Worm (Caenorhabditis elegans): ENCODE results near the gene C42C1.3.
A peak's percentile ranks its signal among the peaks of the same experiment; 100 is the strongest.

C42C1.3 gene

ce11 chrIV:12287628-12288027 lies 17.3 kb upstream of the C42C1.3 start, which contains the start of gene erl-1:
erl-1 (plus strand) TSS chrIV:12287928.
- TF ChIP-seq saeg-2 (GFP tag; IDR thresholded peaks at IDR 0.05) (no peak), vab-7 (GFP tag; IDR thresholded peaks at IDR 0.05) (no peak), daf-19 (GFP tag; conservative IDR thresholded peaks at IDR 0.05) (no peak), Y48G9A.11 (GFP tag; IDR thresholded peaks at IDR 0.05) (no peak), sdz-12 (GFP tag; optimal IDR thresholded peaks at IDR 0.05) (no peak), D1046.2 (GFP tag; IDR thresholded peaks at IDR 0.05) (no peak), unc-39 (tag; optimal IDR thresholded peaks at IDR 0.05) (no peak), lin-13 (GFP tag; optimal IDR thresholded peaks at IDR 0.05) (no peak), ctbp-1 (GFP tag; IDR thresholded peaks at IDR 0.05) (no peak), mxl-3 (GFP tag; optimal IDR thresholded peaks at IDR 0.05) (no peak), lim-7 (GFP tag; IDR thresholded peaks at IDR 0.05) (no peak), dve-1 (tag; optimal IDR thresholded peaks at IDR 0.05; ENCODE audit: insufficient read depth) (no peak), unc-62 (GFP tag; optimal IDR thresholded peaks at IDR 0.05 in 1 of 2) (no peak), unc-62 (tag; optimal IDR thresholded peaks at IDR 0.05) (no peak), madf-5 (GFP tag; IDR thresholded peaks at IDR 0.05) (no peak), nhr-77 (tag; optimal IDR thresholded peaks at IDR 0.05) (no peak), gei-8 (GFP tag; optimal IDR thresholded peaks at IDR 0.05) (no peak), pha-4 (GFP tag; IDR thresholded peaks at IDR 0.05) (no peak), pha-4 (tag; optimal IDR thresholded peaks at IDR 0.05) (no peak), F49E8.2 (tag; optimal IDR thresholded peaks at IDR 0.05; ENCODE audit: borderline replicate concordance) (no peak)

- no peak for TF ChIP-seq ZK337.2 (GFP tag; IDR thresholded peaks at IDR 0.05)
- TF ChIP-seq unc-62 (GFP tag; optimal IDR thresholded peaks at IDR 0.05 in 1 of 2), result peak in 1 of 2 experiments; percentile 44
- no peak for TF ChIP-seq unc-62 (tag; optimal IDR thresholded peaks at IDR 0.05)
Measured at ce11 chrIV:12282873-12283272, 12.6 kb upstream of the C42C1.3 start, which contains the start of gene hpo-12. hpo-12 (plus strand) TSS chrIV:12283173.

- peak; percentile 7 for TF ChIP-seq dve-1 (tag; optimal IDR thresholded peaks at IDR 0.05; ENCODE audit: insufficient read depth)
- TF ChIP-seq vab-7 (GFP tag; IDR thresholded peaks at IDR 0.05), result no peak
- TF ChIP-seq ztf-7 (tag; optimal IDR thresholded peaks at IDR 0.05), result peak; percentile 73
- TF ChIP-seq ztf-11 (tag; optimal IDR thresholded peaks at IDR 0.05), result no peak
- TF ChIP-seq madf-5 (GFP tag; IDR thresholded peaks at IDR 0.05), result no peak
- TF ChIP-seq aly-2 (tag; optimal IDR thresholded peaks at IDR 0.05), result no peak
- peak; percentile 45 for TF ChIP-seq mes-2 (tag; optimal IDR thresholded peaks at IDR 0.05; ENCODE audit: poor library complexity, severe bottlenecking)
- peak in 1 of 2 experiments; percentile 73 for TF ChIP-seq lsy-2 (tag; optimal IDR thresholded peaks at IDR 0.05)
- peak; percentile 53 for TF ChIP-seq dpl-1 (GFP tag; optimal IDR thresholded peaks at IDR 0.05)
- no peak for TF ChIP-seq nhr-76 (tag; optimal IDR thresholded peaks at IDR 0.05)
Measured at ce11 chrIV:12282157-12282789, 12.0 kb upstream of the C42C1.3 start, which contains the start of the genes C42C1.12 and C42C1.19. C42C1.12 (minus strand) TSS chrIV:12282207. C42C1.19 (plus strand) TSS chrIV:12282739.

- TF ChIP-seq hif-1 (tag; optimal IDR thresholded peaks at IDR 0.05), result no peak
- TF ChIP-seq daf-16 (GFP tag; optimal IDR thresholded peaks at IDR 0.05), result no peak
- peak; percentile 16 for TF ChIP-seq daf-16 (tag; optimal IDR thresholded peaks at IDR 0.05)
- TF ChIP-seq nhr-28 (tag; optimal IDR thresholded peaks at IDR 0.05), result peak; percentile 20
- TF ChIP-seq cey-2 (tag; optimal IDR thresholded peaks at IDR 0.05; ENCODE audit: borderline replicate concordance, insufficient read depth), result no peak
- peak; percentile 42; the same call in 1 of the 2 replicates for TF ChIP-seq dmd-6 (GFP tag; IDR thresholded peaks at IDR 0.05)
- no peak for TF ChIP-seq nhr-25 (tag; optimal IDR thresholded peaks at IDR 0.05; ENCODE audit: borderline replicate concordance, insufficient read depth)
- TF ChIP-seq hmg-1.1 (GFP tag; IDR thresholded peaks at IDR 0.05), result no peak
- no peak for TF ChIP-seq nhr-102 (tag; optimal IDR thresholded peaks at IDR 0.05)
- TF ChIP-seq pqm-1 (tag; optimal IDR thresholded peaks at IDR 0.05), result no peak
- TF ChIP-seq dve-1 (tag; optimal IDR thresholded peaks at IDR 0.05; ENCODE audit: insufficient read depth), result peak; percentile 27
- TF ChIP-seq hlh-11 (tag; optimal IDR thresholded peaks at IDR 0.05), result peak; percentile 2
- TF ChIP-seq nhr-48 (tag; optimal IDR thresholded peaks at IDR 0.05), result no peak
- TF ChIP-seq ceh-62 (tag; optimal IDR thresholded peaks at IDR 0.05), result no peak
Measured at ce11 chrIV:12279340-12279739, 9.0 kb upstream of the C42C1.3 start, which contains the start of gene ltah-1.1. ltah-1.1 (plus strand) TSS chrIV:12279622.

Data from whole organism, L4 larva.